Fruit fly (Drosophila melanogaster) whole organism, embryonic: ENCODE data around the gene Lim3.

Experiments used
- BEAF-32 ChIP-seq: fragments of 200-800 bp; sonication (Bioruptor generic); optimal IDR thresholded peaks from 3 replicates; lab custom pipeline; 2017; ENCODE audit warnings: missing biosample characterization, missing genetic modification characterization, mild to moderate bottlenecking, moderate library complexity, missing genetic modification reagents
- Bdp1 ChIP-seq: fragments of 200-800 bp; sonication (Bioruptor generic); optimal IDR thresholded peaks from 3 replicates; lab custom pipeline; 2016; ENCODE audit warnings: missing biosample characterization, missing genetic modification characterization
- CG10147 ChIP-seq: fragments of 200-800 bp; sonication (Bioruptor generic); optimal IDR thresholded peaks from 2 replicates; lab custom pipeline; 2019; ENCODE audit warnings: missing biosample characterization, mild to moderate bottlenecking, missing genetic modification characterization, moderate library complexity
- CG10267 ChIP-seq: fragments of 200-800 bp; sonication (Bioruptor generic); optimal IDR thresholded peaks from 2 replicates; lab custom pipeline; 2018; ENCODE audit warnings: missing biosample characterization, mild to moderate bottlenecking, missing genetic modification characterization, moderate library complexity
- CG11398 ChIP-seq: fragments of 200-800 bp; sonication (Bioruptor generic); optimal IDR thresholded peaks from 2 replicates; lab custom pipeline; 2016; ENCODE audit warnings: missing biosample characterization, missing genetic modification characterization
- CG12155 ChIP-seq: fragments of 200-800 bp; sonication (Bioruptor generic); optimal IDR thresholded peaks from 3 replicates; lab custom pipeline; 2016; ENCODE audit warnings: missing biosample characterization, missing genetic modification characterization
- CG12659 ChIP-seq: fragments of 200-800 bp; sonication (Bioruptor generic); optimal IDR thresholded peaks from 3 replicates; lab custom pipeline; 2017; ENCODE audit warnings: mild to moderate bottlenecking, missing biosample characterization, missing genetic modification reagents, missing genetic modification characterization
- CG12744 ChIP-seq: fragments of 200-800 bp; sonication (Bioruptor generic); optimal IDR thresholded peaks from 2 replicates; lab custom pipeline; 2016; ENCODE audit warnings: missing biosample characterization, missing genetic modification characterization
- CG14014 ChIP-seq: fragments of 200-800 bp; sonication (Bioruptor generic); IDR thresholded peaks from 2 replicates; pipeline ENCODE4 v1.3.6; 2022; ENCODE audit warnings: missing biosample characterization, missing genetic modification characterization
- CG15073 ChIP-seq: fragments of 200-800 bp; sonication (Bioruptor generic); optimal IDR thresholded peaks from 2 replicates; lab custom pipeline; 2016; ENCODE audit warnings: missing biosample characterization, missing genetic modification characterization
- CG16779 ChIP-seq: fragments of 200-800 bp; sonication (Bioruptor generic); IDR thresholded peaks from 2 replicates; pipeline ENCODE4 v1.3.6; 2022; ENCODE audit warnings: missing biosample characterization, missing genetic modification characterization
- CG17802 ChIP-seq: fragments of 200-800 bp; sonication (Bioruptor generic); optimal IDR thresholded peaks from 2 replicates; lab custom pipeline; 2018; ENCODE audit warnings: missing biosample characterization, mild to moderate bottlenecking, missing genetic modification characterization, moderate library complexity
- CG2129 ChIP-seq: fragments of 200-800 bp; sonication (Bioruptor generic); IDR thresholded peaks from 2 replicates; pipeline ENCODE4 v1.3.6; 2022; ENCODE audit warnings: missing biosample characterization, missing genetic modification characterization; ENCODE audit not compliant: partially characterized antibody
- CG4617 ChIP-seq: fragments of 200-800 bp; sonication (Bioruptor generic); optimal IDR thresholded peaks from 3 replicates; lab custom pipeline; 2016; ENCODE audit warnings: missing biosample characterization, missing genetic modification characterization, borderline replicate concordance
- CG6654 ChIP-seq: fragments of 200-800 bp; sonication (Bioruptor generic); optimal IDR thresholded peaks from 2 replicates; lab custom pipeline; 2017; ENCODE audit warnings: missing biosample characterization, mild to moderate bottlenecking, missing genetic modification characterization
- CG9797 ChIP-seq: fragments of 200-800 bp; sonication (Bioruptor generic); optimal IDR thresholded peaks from 3 replicates; lab custom pipeline; 2018; ENCODE audit warnings: missing biosample characterization, mild to moderate bottlenecking, missing genetic modification characterization
- D ChIP-seq, 2 experiments: fragments of 200-800 bp in 1 of 2; fragments of >200 bp in 1 of 2; sonication (Bioruptor generic) in 1 of 2; optimal IDR thresholded peaks; 2 replicates in 1 of 2; 3 replicates in 1 of 2; lab custom pipeline; 2017; ENCODE audit warnings: mild to moderate bottlenecking in 1 of 2, missing biosample characterization in 1 of 2, missing genetic modification characterization in 1 of 2, missing genetic modification reagents in 1 of 2
- Dad ChIP-seq: fragments of 200-800 bp; sonication (Bioruptor generic); optimal IDR thresholded peaks from 3 replicates; lab custom pipeline; 2016; ENCODE audit warnings: missing biosample characterization, missing genetic modification characterization
- Dref ChIP-seq: fragments of 200-800 bp; sonication (Bioruptor generic); IDR thresholded peaks from 2 replicates; pipeline ENCODE4 v1.3.6; 2022; ENCODE audit warnings: missing biosample characterization, missing genetic modification characterization
- Drgx ChIP-seq: fragments of 200-800 bp; sonication (Bioruptor generic); IDR thresholded peaks from 2 replicates; pipeline ENCODE4 v1.3.6; 2022; ENCODE audit warnings: missing biosample characterization, missing genetic modification characterization
- E2f1 ChIP-seq: fragments of 200-800 bp; sonication (Bioruptor generic); IDR thresholded peaks from 2 replicates; pipeline ENCODE4 v1.3.6; 2022; ENCODE audit warnings: missing biosample characterization, missing genetic modification characterization
- MESR4 ChIP-seq: fragments of 200-800 bp; sonication (Bioruptor generic); optimal IDR thresholded peaks from 2 replicates; lab custom pipeline; 2018; ENCODE audit warnings: missing biosample characterization, mild to moderate bottlenecking, missing genetic modification characterization, moderate library complexity
- NC2α ChIP-seq: fragments of 200-800 bp; sonication (Bioruptor generic); optimal IDR thresholded peaks from 2 replicates; lab custom pipeline; 2016; ENCODE audit warnings: missing biosample characterization, missing genetic modification characterization
- Optix ChIP-seq: fragments of 200-800 bp; sonication (Bioruptor generic); IDR thresholded peaks from 3 replicates; pipeline ENCODE4 v1.3.6; 2022; ENCODE audit warnings: missing biosample characterization, missing genetic modification characterization
- Ravus ChIP-seq: fragments of 200-800 bp; sonication (Bioruptor generic); IDR thresholded peaks from 2 replicates; pipeline ENCODE4 v1.3.6; 2022; ENCODE audit warnings: missing biosample characterization, missing genetic modification characterization
- Tbp ChIP-seq: fragments of >200 bp; optimal IDR thresholded peaks from 2 replicates; lab custom pipeline; 2018; ENCODE audit warnings: missing biosample characterization, missing genetic modification characterization
- aop ChIP-seq: fragments of 200-800 bp; sonication (Bioruptor generic); IDR thresholded peaks from 2 replicates; pipeline ENCODE4 v1.3.6; 2022; ENCODE audit warnings: missing biosample characterization, missing genetic modification characterization
- bigmax ChIP-seq: fragments of 200-800 bp; sonication (Bioruptor generic); optimal IDR thresholded peaks from 2 replicates; lab custom pipeline; 2018; ENCODE audit warnings: missing biosample characterization, mild to moderate bottlenecking, missing genetic modification characterization
- btn ChIP-seq: fragments of 200-800 bp; sonication (Bioruptor generic); optimal IDR thresholded peaks from 2 replicates; lab custom pipeline; 2016; ENCODE audit warnings: missing biosample characterization, missing genetic modification characterization
- caup ChIP-seq: fragments of 200-800 bp; sonication (Bioruptor generic); optimal IDR thresholded peaks from 3 replicates; lab custom pipeline; 2017; ENCODE audit warnings: missing biosample characterization, mild to moderate bottlenecking, missing genetic modification characterization, moderate library complexity; ENCODE audit not compliant: severe bottlenecking
- chif ChIP-seq, 2 experiments: fragments of 200-800 bp; sonication (Bioruptor generic); optimal IDR thresholded peaks; 3 replicates each; lab custom pipeline; 2016; ENCODE audit warnings: missing biosample characterization in 2 of 2, missing genetic modification characterization in 2 of 2
- dimm ChIP-seq: fragments of 200-800 bp; sonication (Bioruptor generic); IDR thresholded peaks from 2 replicates; pipeline ENCODE4 v1.3.6; 2022; ENCODE audit warnings: missing biosample characterization, missing genetic modification characterization
- dmrt11E ChIP-seq: fragments of 200-800 bp; sonication (Bioruptor generic); optimal IDR thresholded peaks from 3 replicates; lab custom pipeline; 2018; ENCODE audit warnings: missing biosample characterization, mild to moderate bottlenecking, missing genetic modification characterization, moderate library complexity
- gem ChIP-seq: fragments of 200-800 bp; sonication (Bioruptor generic); optimal IDR thresholded peaks from 2 replicates; lab custom pipeline; 2019; ENCODE audit warnings: missing biosample characterization, mild to moderate bottlenecking, missing genetic modification characterization, moderate library complexity
- gsb ChIP-seq: fragments of 200-800 bp; sonication (Bioruptor generic); IDR thresholded peaks from 2 replicates; pipeline ENCODE4 v1.3.6; 2022; ENCODE audit warnings: missing biosample characterization, missing genetic modification characterization
- hbn ChIP-seq: fragments of 200-800 bp; sonication (Bioruptor generic); IDR thresholded peaks from 2 replicates; pipeline ENCODE4 v1.3.6; 2022; ENCODE audit warnings: missing biosample characterization, missing genetic modification characterization; ENCODE audit not compliant: partially characterized antibody
- ind ChIP-seq: fragments of 200-800 bp; sonication (Bioruptor generic); optimal IDR thresholded peaks from 3 replicates; lab custom pipeline; 2016; ENCODE audit warnings: missing biosample characterization, missing genetic modification characterization
- lab ChIP-seq: fragments of 200-800 bp; sonication (Bioruptor generic); optimal IDR thresholded peaks from 3 replicates; lab custom pipeline; 2017; ENCODE audit warnings: missing biosample characterization, missing genetic modification characterization, mild to moderate bottlenecking, moderate library complexity, missing genetic modification reagents
- lilli ChIP-seq: fragments of 200-800 bp; sonication (Bioruptor generic); optimal IDR thresholded peaks from 3 replicates; lab custom pipeline; 2016; ENCODE audit warnings: missing biosample characterization, missing genetic modification characterization
- mirr ChIP-seq: fragments of 200-800 bp; sonication (Bioruptor generic); optimal IDR thresholded peaks from 3 replicates; lab custom pipeline; 2018; ENCODE audit warnings: missing biosample characterization, mild to moderate bottlenecking, missing genetic modification characterization
- onecut ChIP-seq: fragments of 200-800 bp; sonication (Bioruptor generic); IDR thresholded peaks from 2 replicates; pipeline ENCODE4 v1.3.6; 2022; ENCODE audit warnings: missing biosample characterization, missing genetic modification characterization
- p53 ChIP-seq: fragments of 200-800 bp; sonication (Bioruptor generic); optimal IDR thresholded peaks from 2 replicates; lab custom pipeline; 2016; ENCODE audit warnings: missing biosample characterization, missing genetic modification characterization
- pfk ChIP-seq: fragments of 200-800 bp; sonication (Bioruptor generic); optimal IDR thresholded peaks from 2 replicates; lab custom pipeline; 2018; ENCODE audit warnings: missing biosample characterization, mild to moderate bottlenecking, missing genetic modification characterization, moderate library complexity
- pros ChIP-seq: fragments of 200-800 bp; sonication (Bioruptor generic); optimal IDR thresholded peaks from 3 replicates; lab custom pipeline; 2019; ENCODE audit warnings: missing biosample characterization, mild to moderate bottlenecking, missing genetic modification characterization, moderate library complexity
- salm ChIP-seq: fragments of 200-800 bp; sonication (Bioruptor generic); optimal IDR thresholded peaks from 2 replicates; lab custom pipeline; 2018; ENCODE audit warnings: missing biosample characterization, mild to moderate bottlenecking, missing genetic modification characterization
- scrt ChIP-seq: fragments of 200-800 bp; sonication (Bioruptor generic); optimal IDR thresholded peaks from 2 replicates; lab custom pipeline; 2018; ENCODE audit warnings: missing biosample characterization, mild to moderate bottlenecking, missing genetic modification characterization, moderate library complexity
- sens-2 ChIP-seq: fragments of 200-800 bp; sonication (Bioruptor generic); IDR thresholded peaks from 2 replicates; pipeline ENCODE4 v1.3.6; 2022; ENCODE audit warnings: missing biosample characterization, missing genetic modification characterization
- tap ChIP-seq: fragments of 200-800 bp; optimal IDR thresholded peaks from 3 replicates; lab custom pipeline; 2019; ENCODE audit warnings: missing biosample characterization, mild to moderate bottlenecking, missing genetic modification characterization, moderate library complexity
- tna ChIP-seq: fragments of 200-800 bp; sonication (Bioruptor generic); IDR thresholded peaks from 2 replicates; pipeline ENCODE4 v1.3.6; 2022; ENCODE audit warnings: missing biosample characterization, missing genetic modification characterization; ENCODE audit not compliant: partially characterized antibody
- twi ChIP-seq: fragments of 200-800 bp; optimal IDR thresholded peaks from 2 replicates; lab custom pipeline; 2019; ENCODE audit warnings: missing biosample characterization, mild to moderate bottlenecking, missing genetic modification characterization, moderate library complexity
- wek ChIP-seq: fragments of 200-800 bp; sonication (Bioruptor generic); optimal IDR thresholded peaks from 3 replicates; lab custom pipeline; 2018; ENCODE audit warnings: missing biosample characterization, mild to moderate bottlenecking, missing genetic modification characterization, moderate library complexity

Gene Lim3

dm6 chr2L:19048912-19049311, 59.3 kb downstream of the Lim3 start, which contains the start of gene CG10470 (continued):
- TF ChIP-seq CG10147: peak; percentile 13
- TF ChIP-seq E2f1 (GFP tag; lab: Robert Waterston, UW): no peak
- peak; percentile 70 for TF ChIP-seq MESR4 (GFP tag; lab: Kevin White, UChicago)
- no peak for TF ChIP-seq CG17802
- TF ChIP-seq onecut (GFP tag; lab: Robert Waterston, UW): peak; percentile 20; the same call in 1 of the 2 replicates
- TF ChIP-seq CG11398 (GFP tag; lab: Kevin White, UChicago): no peak
- no peak for TF ChIP-seq NC2α (GFP tag; lab: Kevin White, UChicago)
- TF ChIP-seq CG14014 (GFP tag; lab: Robert Waterston, UW): no peak
- no peak for TF ChIP-seq tap
- TF ChIP-seq mirr (GFP tag; lab: Kevin White, UChicago): no peak
- TF ChIP-seq p53 (GFP tag; lab: Kevin White, UChicago): no peak
- TF ChIP-seq gem: peak; percentile 65
- TF ChIP-seq CG16779 (GFP tag; lab: Robert Waterston, UW): no peak
- no peak for TF ChIP-seq sens-2 (GFP tag; lab: Robert Waterston, UW)
- TF ChIP-seq dimm (GFP tag; lab: Robert Waterston, UW): no peak
- TF ChIP-seq pros (GFP tag; lab: Kevin White, UChicago): no peak
- TF ChIP-seq CG9797: no peak
- peak; percentile 51 for TF ChIP-seq CG4617
- peak; percentile 78 for TF ChIP-seq BEAF-32 (GFP tag; lab: Kevin White, UChicago)
- TF ChIP-seq bigmax (GFP tag; lab: Kevin White, UChicago): no peak
- no peak for TF ChIP-seq twi (tag; lab: Kevin White, UChicago)
- TF ChIP-seq btn: no peak
- TF ChIP-seq lab (GFP tag; lab: Kevin White, UChicago): no peak
- TF ChIP-seq aop (GFP tag; lab: Robert Waterston, UW): no peak
- TF ChIP-seq CG12659 (GFP tag; lab: Kevin White, UChicago): peak; percentile 24
- no peak for TF ChIP-seq CG12744 (GFP tag; lab: Kevin White, UChicago)
- TF ChIP-seq Dref (GFP tag; lab: Robert Waterston, UW): peak; percentile 75
- TF ChIP-seq Tbp (GFP tag; lab: Kevin White, UChicago): no peak
- TF ChIP-seq tna (GFP tag; lab: Robert Waterston, UW): peak; percentile 53
- no peak for TF ChIP-seq Ravus (GFP tag; lab: Robert Waterston, UW)
- TF ChIP-seq salm (tag; lab: Kevin White, UChicago): no peak
- TF ChIP-seq Dad (GFP tag; lab: Kevin White, UChicago): no peak
- no peak for TF ChIP-seq CG15073
- TF ChIP-seq hbn (GFP tag; lab: Robert Waterston, UW): peak; percentile 84
- no peak for TF ChIP-seq CG6654 (GFP tag; lab: Kevin White, UChicago)
- no peak for TF ChIP-seq Optix (GFP tag; lab: Robert Waterston, UW)
- TF ChIP-seq pfk: no peak
- TF ChIP-seq Bdp1 (GFP tag; lab: Kevin White, UChicago): no peak
- no peak for TF ChIP-seq caup (GFP tag; lab: Kevin White, UChicago)
- peak; percentile 21 for TF ChIP-seq lilli (GFP tag; lab: Kevin White, UChicago)
- no peak for TF ChIP-seq chif (GFP tag; optimal IDR thresholded peaks at IDR 0.05; lab: Kevin White, UChicago)
- no peak for TF ChIP-seq gsb
- peak; percentile 96 for TF ChIP-seq wek (GFP tag; lab: Kevin White, UChicago)
- no peak for TF ChIP-seq ind
- no peak for TF ChIP-seq Drgx (GFP tag; lab: Robert Waterston, UW)
- peak; percentile 50 for TF ChIP-seq CG2129 (GFP tag; lab: Robert Waterston, UW)
- no peak for TF ChIP-seq D (optimal IDR thresholded peaks at IDR 0.05; lab: Kevin White, UChicago)
- no peak for TF ChIP-seq D (GFP tag; optimal IDR thresholded peaks at IDR 0.05; lab: Kevin White, UChicago)
- TF ChIP-seq scrt (GFP tag; lab: Kevin White, UChicago): no peak
- TF ChIP-seq CG12155 (GFP tag; lab: Kevin White, UChicago): no peak
- TF ChIP-seq CG10267 (tag; lab: Kevin White, UChicago): peak; percentile 69
- TF ChIP-seq dmrt11E: no peak
